Worm (Caenorhabditis elegans): Measurements from ENCODE around the gene nhr-242.

DNA sequence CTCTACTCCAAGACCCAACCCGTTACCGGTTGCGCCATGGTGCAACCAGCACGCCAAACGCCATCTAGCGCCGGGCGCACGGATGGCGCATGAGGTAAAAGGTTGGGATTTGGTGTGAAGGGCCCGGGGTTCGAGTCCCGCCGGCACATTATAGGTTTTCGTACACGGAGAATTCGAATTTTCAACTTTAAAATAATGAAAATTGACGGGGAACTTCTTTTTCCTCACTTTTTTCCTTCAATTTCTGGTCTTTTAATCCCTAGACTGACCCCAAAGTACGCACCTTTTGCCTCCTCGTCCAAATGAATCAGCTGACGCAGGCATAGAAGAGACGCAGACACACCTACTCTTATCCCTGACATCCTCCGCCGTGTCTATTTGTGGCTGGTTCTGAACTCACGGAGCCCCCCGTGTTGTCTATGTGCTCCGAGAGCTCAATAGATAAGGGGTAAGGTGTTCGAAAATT is 22.2 kb upstream of the nhr-242 start:
- TF ChIP-seq dve-1 (tag; optimal IDR thresholded peaks at IDR 0.05; ENCODE audit: insufficient read depth) = peak; percentile 25
- TF ChIP-seq R02D3.7 (tag; optimal IDR thresholded peaks at IDR 0.05) = no peak
- TF ChIP-seq lin-15B (tag; optimal IDR thresholded peaks at IDR 0.05) = no peak

All from whole organism, L4 larva.